Worm (Caenorhabditis elegans) whole organism, young adult: Measurements from ENCODE around the gene srd-11.

Source experiments
- B0261.1 ChIP-seq: sonication (generic microtip); optimal IDR thresholded peaks from 2 replicates; lab custom pipeline; 2016; ENCODE audit warnings: mild to moderate bottlenecking, missing genetic modification characterization, moderate library complexity, missing compliant biosample characterization
- C06A6.2 ChIP-seq: fragments of 200-800 bp; sonication (Bioruptor generic); conservative IDR thresholded peaks from 2 replicates; pipeline ENCODE4 v1.3.6; 2022; ENCODE audit warnings: missing genetic modification characterization, missing compliant biosample characterization
- F23B12.7 ChIP-seq: sonication (generic microtip); optimal IDR thresholded peaks from 2 replicates; lab custom pipeline; 2017; ENCODE audit warnings: missing genetic modification characterization, mild to moderate bottlenecking, missing compliant biosample characterization, antibody characterized with exemption, moderate library complexity; ENCODE audit not compliant: insufficient read depth
- F33H1.4 ChIP-seq: fragments of 200-800 bp; sonication (Bioruptor generic); IDR thresholded peaks from 2 replicates; pipeline ENCODE4 v1.3.6; 2022; ENCODE audit warnings: missing genetic modification reagents, missing genetic modification characterization, missing compliant biosample characterization
- F37B4.10 ChIP-seq: fragments of 200-800 bp; sonication (Bioruptor generic); IDR thresholded peaks from 2 replicates; pipeline ENCODE4 v1.3.6; 2022; ENCODE audit warnings: missing genetic modification characterization, missing compliant biosample characterization
- F55B11.4 ChIP-seq: sonication (generic microtip); optimal IDR thresholded peaks from 2 replicates; lab custom pipeline; 2016; ENCODE audit warnings: missing compliant biosample characterization, missing genetic modification characterization, borderline replicate concordance; ENCODE audit not compliant: insufficient read depth
- K11D2.4 ChIP-seq: fragments of 200-800 bp; sonication (Bioruptor generic); IDR thresholded peaks from 2 replicates; pipeline ENCODE4 v1.3.6; 2022; ENCODE audit warnings: missing genetic modification reagents, missing genetic modification characterization, missing compliant biosample characterization
- Y53F4B.3 ChIP-seq: fragments of 200-800 bp; sonication (Bioruptor generic); IDR thresholded peaks from 2 replicates; pipeline ENCODE4 v1.3.6; 2022; ENCODE audit warnings: missing genetic modification reagents, missing genetic modification characterization, missing compliant biosample characterization
- Y53G8AR.9 ChIP-seq: fragments of 200-800 bp; sonication (Bioruptor generic); conservative IDR thresholded peaks from 2 replicates; pipeline ENCODE4 v1.3.6; 2022; ENCODE audit warnings: missing genetic modification reagents, missing genetic modification characterization, missing compliant biosample characterization
- Y56A3A.18 ChIP-seq: fragments of 200-800 bp; sonication (Bioruptor generic); IDR thresholded peaks from 2 replicates; pipeline ENCODE4 v1.3.6; 2022; ENCODE audit warnings: missing genetic modification reagents, missing genetic modification characterization, missing compliant biosample characterization
- aptf-3 ChIP-seq: fragments of 200-800 bp; sonication (Bioruptor generic); IDR thresholded peaks from 2 replicates; pipeline ENCODE4 v1.3.6; 2022; ENCODE audit warnings: missing genetic modification characterization, missing compliant biosample characterization
- athp-1 ChIP-seq: sonication (generic microtip); optimal IDR thresholded peaks from 2 replicates; lab custom pipeline; 2017; ENCODE audit warnings: mild to moderate bottlenecking, missing genetic modification characterization, missing compliant biosample characterization
- attf-3 ChIP-seq: fragments of 200-800 bp; sonication (Bioruptor generic); conservative IDR thresholded peaks from 2 replicates; pipeline ENCODE4 v1.3.6; 2022; ENCODE audit warnings: missing genetic modification reagents, missing genetic modification characterization, missing compliant biosample characterization
- bed-1 ChIP-seq: fragments of 200-800 bp; sonication (Bioruptor generic); IDR thresholded peaks from 2 replicates; pipeline ENCODE4 v1.3.6; 2022; ENCODE audit warnings: missing genetic modification reagents, missing genetic modification characterization, missing compliant biosample characterization
- ccch-3 ChIP-seq: fragments of 200-800 bp; sonication (Bioruptor generic); optimal IDR thresholded peaks from 2 replicates; lab custom pipeline; 2018; ENCODE audit warnings: mild to moderate bottlenecking, missing genetic modification characterization, missing compliant biosample characterization
- cebp-1 ChIP-seq, 2 experiments: fragments of 200-800 bp in 1 of 2; sonication (Bioruptor generic) in 1 of 2; sonication (generic microtip) in 1 of 2; IDR thresholded peaks in 1 of 2; optimal IDR thresholded peaks in 1 of 2; 2 replicates each; pipeline versions ENCODE4 v1.3.6 to Lab custom; 2017 to 2022; ENCODE audit warnings: missing compliant biosample characterization in 2 of 2, missing genetic modification characterization in 2 of 2, mild to moderate bottlenecking in 1 of 2, missing genetic modification reagents in 1 of 2, moderate library complexity in 1 of 2
- cebp-2 ChIP-seq: fragments of 200-800 bp; sonication (Bioruptor generic); IDR thresholded peaks from 2 replicates; pipeline ENCODE4 v1.3.6; 2022; ENCODE audit warnings: missing genetic modification characterization, missing compliant biosample characterization
- ceh-79 ChIP-seq: sonication (generic microtip); optimal IDR thresholded peaks from 2 replicates; lab custom pipeline; 2017; ENCODE audit warnings: mild to moderate bottlenecking, missing genetic modification characterization, missing compliant biosample characterization
- ceh-91 ChIP-seq: fragments of 200-800 bp; sonication (Bioruptor generic); IDR thresholded peaks from 2 replicates; pipeline ENCODE4 v1.3.6; 2022; ENCODE audit warnings: missing genetic modification reagents, missing genetic modification characterization, missing compliant biosample characterization
- dpl-1 ChIP-seq: fragments of 150-350 bp; optimal IDR thresholded peaks from 2 replicates; lab custom pipeline; 2014; ENCODE audit warnings: missing biosample characterization, missing genetic modification reagents, missing genetic modification characterization
- ets-4 ChIP-seq: fragments of 200-800 bp; sonication (Bioruptor generic); optimal IDR thresholded peaks from 2 replicates; lab custom pipeline; 2018; ENCODE audit warnings: mild to moderate bottlenecking, missing genetic modification characterization, missing compliant biosample characterization
- him-1 ChIP-seq: sonication (generic microtip); optimal IDR thresholded peaks from 2 replicates; lab custom pipeline; 2016; ENCODE audit warnings: missing genotype, missing genetic modification reagents, missing genetic modification characterization, missing compliant biosample characterization
- hlh-12 ChIP-seq: sonication (generic microtip); optimal IDR thresholded peaks from 2 replicates; lab custom pipeline; 2016; ENCODE audit warnings: missing genetic modification characterization, missing compliant biosample characterization
- let-526 ChIP-seq: fragments of 200-800 bp; sonication (Bioruptor generic); IDR thresholded peaks from 2 replicates; pipeline ENCODE4 v1.3.6; 2022; ENCODE audit warnings: missing genetic modification reagents, missing genetic modification characterization, missing compliant biosample characterization
- let-607 ChIP-seq, 2 experiments: fragments of 200-800 bp in 1 of 2; sonication (Bioruptor generic) in 1 of 2; sonication (generic microtip) in 1 of 2; optimal IDR thresholded peaks; 2 replicates each; lab custom pipeline; 2016 to 2018; ENCODE audit warnings: mild to moderate bottlenecking in 2 of 2, missing compliant biosample characterization in 2 of 2, missing genetic modification characterization in 2 of 2, moderate library complexity in 2 of 2, missing genotype in 1 of 2
- madf-10 ChIP-seq: sonication (generic microtip); optimal IDR thresholded peaks from 2 replicates; lab custom pipeline; 2016; ENCODE audit warnings: mild to moderate bottlenecking, missing genetic modification characterization, missing compliant biosample characterization
- madf-3 ChIP-seq: fragments of 200-800 bp; sonication (Bioruptor generic); IDR thresholded peaks from 2 replicates; pipeline ENCODE4 v1.3.6; 2022; ENCODE audit warnings: missing genetic modification reagents, missing genetic modification characterization, missing compliant biosample characterization
- mes-4 ChIP-seq: sonication (generic microtip); optimal IDR thresholded peaks from 2 replicates; lab custom pipeline; 2016; ENCODE audit warnings: missing genotype, missing genetic modification characterization, missing compliant biosample characterization
- nfya-2 ChIP-seq: fragments of 200-800 bp; sonication (Bioruptor generic); IDR thresholded peaks from 2 replicates; pipeline ENCODE4 v1.3.6; 2022; ENCODE audit warnings: missing genetic modification reagents, missing genetic modification characterization, missing compliant biosample characterization
- nfyb-1 ChIP-seq: fragments of 200-800 bp; sonication (Bioruptor generic); IDR thresholded peaks from 2 replicates; pipeline ENCODE4 v1.3.6; 2022; ENCODE audit warnings: missing genetic modification reagents, missing genetic modification characterization, missing compliant biosample characterization
- nhr-120 ChIP-seq: fragments of 200-800 bp; sonication (Bioruptor generic); IDR thresholded peaks from 2 replicates; pipeline ENCODE4 v1.3.6; 2022; ENCODE audit warnings: missing genetic modification characterization, missing compliant biosample characterization
- nhr-27 ChIP-seq: fragments of 200-800 bp; sonication (Bioruptor generic); optimal IDR thresholded peaks from 2 replicates; lab custom pipeline; 2018; ENCODE audit warnings: mild to moderate bottlenecking, missing genetic modification characterization, moderate library complexity, missing compliant biosample characterization
- nhr-80 ChIP-seq: sonication (generic microtip); optimal IDR thresholded peaks from 2 replicates; lab custom pipeline; 2016; ENCODE audit warnings: missing genetic modification characterization, missing compliant biosample characterization
- nhr-90 ChIP-seq: sonication (generic microtip); optimal IDR thresholded peaks from 2 replicates; lab custom pipeline; 2016; ENCODE audit warnings: missing genotype, mild to moderate bottlenecking, missing genetic modification characterization, missing compliant biosample characterization
- pbrm-1 ChIP-seq: fragments of 200-800 bp; sonication (Bioruptor generic); IDR thresholded peaks from 2 replicates; pipeline ENCODE4 v1.3.6; 2022; ENCODE audit warnings: missing genetic modification reagents, missing genetic modification characterization, missing compliant biosample characterization
- pha-4 ChIP-seq: fragments of 150-350 bp; sonication (generic microtip); optimal IDR thresholded peaks from 2 replicates; lab custom pipeline; 2014; ENCODE audit warnings: missing biosample characterization, missing genetic modification reagents, missing genetic modification characterization
- rpc-1 ChIP-seq, 2 experiments: fragments of 150-350 bp in 1 of 2; sonication (generic microtip) in 1 of 2; optimal IDR thresholded peaks; 2 replicates each; lab custom pipeline; 2014 to 2018; ENCODE audit warnings: missing biosample characterization in 1 of 2, missing genetic modification characterization in 1 of 2, missing genetic modification reagents in 1 of 2, missing genotype in 1 of 2
- sea-2 ChIP-seq: fragments of 200-800 bp; sonication (Bioruptor generic); IDR thresholded peaks from 2 replicates; pipeline ENCODE4 v1.3.6; 2022; ENCODE audit warnings: missing genetic modification characterization, missing compliant biosample characterization
- snpc-1.1 ChIP-seq: sonication (generic microtip); optimal IDR thresholded peaks from 2 replicates; lab custom pipeline; 2017; ENCODE audit warnings: missing genetic modification characterization, mild to moderate bottlenecking, missing compliant biosample characterization, antibody characterized with exemption, moderate library complexity, missing genotype, missing genetic modification reagents; ENCODE audit not compliant: insufficient read depth
- snpc-3.4 ChIP-seq: sonication (generic microtip); optimal IDR thresholded peaks from 2 replicates; lab custom pipeline; 2017; ENCODE audit warnings: missing genetic modification characterization, mild to moderate bottlenecking, missing compliant biosample characterization, antibody characterized with exemption, moderate library complexity, missing genotype, missing genetic modification reagents
- tbp1 ChIP-seq: fragments of 200-800 bp; sonication (Bioruptor generic); optimal IDR thresholded peaks from 2 replicates; lab custom pipeline; 2018; ENCODE audit warnings: mild to moderate bottlenecking, missing genetic modification characterization, missing compliant biosample characterization
- tbx-9 ChIP-seq: sonication (generic microtip); optimal IDR thresholded peaks from 2 replicates; lab custom pipeline; 2016; ENCODE audit warnings: borderline replicate concordance, missing genetic modification characterization, inconsistent platforms, missing compliant biosample characterization
- xnd-1 ChIP-seq: sonication (generic microtip); optimal IDR thresholded peaks from 2 replicates; lab custom pipeline; 2016; ENCODE audit warnings: missing genotype, missing genetic modification reagents, missing genetic modification characterization, missing compliant biosample characterization
- ztf-25 ChIP-seq: fragments of 200-800 bp; sonication (Bioruptor generic); IDR thresholded peaks from 2 replicates; pipeline ENCODE4 v1.3.6; 2022; ENCODE audit warnings: missing genetic modification reagents, missing genetic modification characterization, missing compliant biosample characterization
- ztf-28 ChIP-seq: fragments of 200-800 bp; sonication (Bioruptor generic); IDR thresholded peaks from 2 replicates; pipeline ENCODE4 v1.3.6; 2022; ENCODE audit warnings: missing genetic modification reagents, missing genetic modification characterization, missing compliant biosample characterization

The srd-11 gene

DNA sequence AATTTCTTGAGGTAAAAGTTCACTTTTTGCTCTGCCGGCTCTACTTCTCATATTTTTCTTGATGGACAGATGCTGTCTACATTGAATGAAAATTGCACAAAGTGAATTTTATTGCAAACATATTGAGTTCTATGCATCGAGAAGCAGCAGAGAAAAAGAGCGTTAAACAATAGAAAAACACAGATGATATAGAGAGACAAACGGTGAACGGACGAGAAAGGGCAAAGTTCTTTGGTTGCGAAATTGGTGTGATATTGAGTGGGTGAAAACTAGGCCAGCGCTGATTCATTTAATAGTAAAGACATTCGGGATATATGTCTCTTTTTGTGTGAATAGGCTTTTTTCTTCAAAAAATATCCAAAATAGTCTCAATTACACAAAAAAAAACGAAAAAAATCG is 34.7 kb upstream of the srd-11 start:
- TF ChIP-seq madf-10 (tag; lab: Kevin White, UChicago) (no peak), pha-4 (tag; lab: Kevin White, UChicago) (no peak), him-1 (tag; lab: Kevin White, UChicago) (no peak), nhr-120 (GFP tag; lab: Robert Waterston, UW) (no peak), C06A6.2 (GFP tag; lab: Robert Waterston, UW) (no peak), K11D2.4 (GFP tag; lab: Robert Waterston, UW) (0 out of 2 replicates have a peak, but pooled peaks have one; percentile 29), ztf-28 (GFP tag; lab: Robert Waterston, UW) (no peak), sea-2 (GFP tag; lab: Robert Waterston, UW) (no peak), snpc-3.4 (no peak), pbrm-1 (GFP tag; lab: Robert Waterston, UW) (no peak), Y53F4B.3 (no peak), attf-3 (GFP tag; lab: Robert Waterston, UW) (no peak), ceh-91 (no peak), rpc-1 (optimal IDR thresholded peaks at IDR 0.05; lab: Kevin White, UChicago) (no peak), rpc-1 (tag; optimal IDR thresholded peaks at IDR 0.05; lab: Kevin White, UChicago) (no peak), F23B12.7 (tag; lab: Kevin White, UChicago) (no peak), tbx-9 (no peak), nfya-2 (no peak), let-526 (GFP tag; lab: Robert Waterston, UW) (no peak), hlh-12 (tag; lab: Kevin White, UChicago) (no peak), nfyb-1 (GFP tag; lab: Robert Waterston, UW) (0 out of 2 replicates have a peak, but pooled peaks have one; percentile 23), nhr-90 (tag; lab: Kevin White, UChicago) (no peak), B0261.1 (tag; lab: Kevin White, UChicago) (no peak), madf-3 (GFP tag; lab: Robert Waterston, UW) (0 out of 2 replicates have a peak, but pooled peaks have one; percentile 71), F33H1.4 (GFP tag; lab: Robert Waterston, UW) (no peak), athp-1 (tag; lab: Kevin White, UChicago) (no peak), dpl-1 (GFP tag; lab: Kevin White, UChicago) (no peak), snpc-1.1 (tag; lab: Kevin White, UChicago) (peak; percentile 14), ceh-79 (tag; lab: Kevin White, UChicago) (no peak), nhr-80 (peak; percentile 8), Y53G8AR.9 (GFP tag; lab: Robert Waterston, UW) (0 out of 2 replicates have a peak, but pooled peaks have one; percentile 20), F37B4.10 (GFP tag; lab: Robert Waterston, UW) (no peak), aptf-3 (no peak), ets-4 (GFP tag; lab: Kevin White, UChicago) (no peak), Y56A3A.18 (GFP tag; lab: Robert Waterston, UW) (no peak), let-607 (tag; optimal IDR thresholded peaks at IDR 0.05; lab: Kevin White, UChicago) (no peak), F55B11.4 (tag; lab: Kevin White, UChicago) (no peak), ztf-25 (no peak), cebp-1 (GFP tag; IDR thresholded peaks at IDR 0.05; lab: Robert Waterston, UW) (peak; percentile 67), cebp-1 (tag; optimal IDR thresholded peaks at IDR 0.05; lab: Kevin White, UChicago) (peak; percentile 76), tbp1 (GFP tag; lab: Kevin White, UChicago) (no peak), xnd-1 (tag; lab: Kevin White, UChicago) (no peak), nhr-27 (no peak), bed-1 (GFP tag; lab: Robert Waterston, UW) (no peak), ccch-3 (no peak), cebp-2 (no peak), mes-4 (tag; lab: Kevin White, UChicago) (no peak)
